Worm (Caenorhabditis elegans) whole organism, dauer: ENCODE data around the gene F20D6.5.

Source experiments
- unc-62 ChIP-seq: sonication (generic microtip); optimal IDR thresholded peaks from 2 replicates; lab custom pipeline; 2017; ENCODE audit warnings: missing biosample characterization, missing genetic modification reagents, missing genetic modification characterization

F20D6.5 gene

ce11 chrV:8161699-8162098, at the start of gene F20D6.5:
TSS of gene F20D6.5 (plus strand) at chrV:8161957.
- no peak for TF ChIP-seq unc-62 (GFP tag; lab: Kevin White, UChicago)

ce11 chrV:8114542-8114941, 47.2 kb upstream of the F20D6.5 start:
- no peak for TF ChIP-seq unc-62 (GFP tag; lab: Kevin White, UChicago)

- no peak for TF ChIP-seq unc-62 (GFP tag; lab: Kevin White, UChicago)
Observed at ce11 chrV:8117964-8118363, 43.8 kb upstream of the F20D6.5 start, which contains the start of gene D1014.7. TSS of gene D1014.7 (plus strand) at chrV:8118264.

- TF ChIP-seq unc-62 (GFP tag; lab: Kevin White, UChicago), result no peak
Observed at ce11 chrV:8120868-8121267, 40.9 kb upstream of the F20D6.5 start, which contains the start of gene D1014.6. TSS of gene D1014.6 (plus strand) at chrV:8121168.

ce11 chrV:8123384-8123783, 38.4 kb upstream of the F20D6.5 start, which contains the start of gene D1014.5:
TSS of gene D1014.5 (plus strand) at chrV:8123684.
- no peak for TF ChIP-seq unc-62 (GFP tag; lab: Kevin White, UChicago)

ce11 chrV:8129252-8129651, 32.5 kb upstream of the F20D6.5 start, which contains the start of gene spr-1:
TSS of gene spr-1 (minus strand) at chrV:8129352.
- TF ChIP-seq unc-62 (GFP tag; lab: Kevin White, UChicago), result no peak

- no peak for TF ChIP-seq unc-62 (GFP tag; lab: Kevin White, UChicago)
Observed at ce11 chrV:8129719-8130118, 32.0 kb upstream of the F20D6.5 start.

- no peak for TF ChIP-seq unc-62 (GFP tag; lab: Kevin White, UChicago)
Observed at ce11 chrV:8130149-8130661, 31.6 kb upstream of the F20D6.5 start, which contains the start of gene snap-1. TSS of gene snap-1 (plus strand) at chrV:8130611.

- no peak for TF ChIP-seq unc-62 (GFP tag; lab: Kevin White, UChicago)
Observed at ce11 chrV:8130812-8131211, 30.9 kb upstream of the F20D6.5 start.

ce11 chrV:8131628-8132027, 30.1 kb upstream of the F20D6.5 start:
- no peak for TF ChIP-seq unc-62 (GFP tag; lab: Kevin White, UChicago)

ce11 chrV:8132926-8133325, 28.8 kb upstream of the F20D6.5 start, which contains the start of gene D1014.4:
TSS of gene D1014.4 (plus strand) at chrV:8133226.
- no peak for TF ChIP-seq unc-62 (GFP tag; lab: Kevin White, UChicago)

ce11 chrV:8143605-8144004, 18.2 kb upstream of the F20D6.5 start, which contains the start of gene D1014.2:
TSS of gene D1014.2 (plus strand) at chrV:8143905.
- TF ChIP-seq unc-62 (GFP tag; lab: Kevin White, UChicago), result no peak

- no peak for TF ChIP-seq unc-62 (GFP tag; lab: Kevin White, UChicago)
Observed at ce11 chrV:8144515-8144914, 17.2 kb upstream of the F20D6.5 start.

ce11 chrV:8145329-8145728, 16.4 kb upstream of the F20D6.5 start, which contains the start of gene D1014.13:
TSS of gene D1014.13 (plus strand) at chrV:8145629.
- TF ChIP-seq unc-62 (GFP tag; lab: Kevin White, UChicago), result no peak

- TF ChIP-seq unc-62 (GFP tag; lab: Kevin White, UChicago), result no peak
Observed at ce11 chrV:8155743-8156142, 6.0 kb upstream of the F20D6.5 start.

- TF ChIP-seq unc-62 (GFP tag; lab: Kevin White, UChicago), result no peak
Observed at ce11 chrV:8157446-8157845, 4.3 kb upstream of the F20D6.5 start, which contains the start of gene sul-2. TSS of gene sul-2 (plus strand) at chrV:8157746.

- no peak for TF ChIP-seq unc-62 (GFP tag; lab: Kevin White, UChicago)
Observed at ce11 chrV:8159629-8160028, 2.1 kb upstream of the F20D6.5 start, which contains the start of gene F20D6.6. TSS of gene F20D6.6 (plus strand) at chrV:8159929.
